Worm (Caenorhabditis elegans) whole organism, L1 larva: Measurements from ENCODE around the gene pafo-1.

Experiments used
- blmp-1 ChIP-seq: fragments of 150-350 bp; optimal IDR thresholded peaks from 2 replicates; lab custom pipeline; 2014; ENCODE audit warnings: missing biosample characterization, missing genetic modification characterization
- elt-3 ChIP-seq, 6 experiments: fragments of 150-350 bp in 1 of 6; sonication (generic microtip); optimal IDR thresholded peaks; 2 replicates each; lab custom pipeline; 2017 to 2018; ENCODE audit warnings: missing biosample characterization in 6 of 6, missing genetic modification characterization in 6 of 6, inconsistent platforms in 1 of 6
- fos-1 ChIP-seq: fragments of 150-350 bp; optimal IDR thresholded peaks from 2 replicates; lab custom pipeline; 2014; ENCODE audit warnings: missing biosample characterization, missing genetic modification characterization
- lsy-2 ChIP-seq, 2 experiments: fragments of 150-350 bp; optimal IDR thresholded peaks; 2 replicates each; lab custom pipeline; 2014; ENCODE audit warnings: missing biosample characterization in 2 of 2, missing genetic modification characterization in 2 of 2
- mdl-1 ChIP-seq, 2 experiments: fragments of 150-350 bp; optimal IDR thresholded peaks; 2 replicates each; lab custom pipeline; 2014 to 2017; ENCODE audit warnings: missing biosample characterization in 2 of 2, missing genetic modification characterization in 2 of 2, inconsistent platforms in 1 of 2
- nhr-11 ChIP-seq: fragments of 150-350 bp; optimal IDR thresholded peaks from 2 replicates; lab custom pipeline; 2014; ENCODE audit warnings: missing biosample characterization, missing genetic modification characterization
- nhr-12 ChIP-seq: sonication (generic microtip); optimal IDR thresholded peaks from 2 replicates; lab custom pipeline; 2017; ENCODE audit warnings: missing biosample characterization, missing genetic modification characterization
- nhr-85 ChIP-seq: sonication (generic microtip); peaks from one replicate; lab custom pipeline; 2016; ENCODE audit warnings: missing genetic modification characterization, inconsistent platforms, missing compliant biosample characterization
- pqm-1 ChIP-seq: sonication (generic microtip); optimal IDR thresholded peaks from 3 replicates; lab custom pipeline; 2017; ENCODE audit warnings: missing biosample characterization, missing genetic modification characterization
- snu-23 ChIP-seq: sonication (generic microtip); optimal IDR thresholded peaks from 2 replicates; lab custom pipeline; 2016; ENCODE audit warnings: missing genetic modification characterization, missing compliant biosample characterization
- tlp-1 ChIP-seq: fragments of 150-350 bp; optimal IDR thresholded peaks from 2 replicates; lab custom pipeline; 2014; ENCODE audit warnings: missing biosample characterization, missing genetic modification characterization
- unc-62 ChIP-seq: fragments of 150-350 bp; optimal IDR thresholded peaks from 2 replicates; lab custom pipeline; 2014; ENCODE audit warnings: missing biosample characterization, missing genetic modification reagents, missing genetic modification characterization

- TF ChIP-seq mdl-1 (tag; optimal IDR thresholded peaks at IDR 0.05; lab: Kevin White, UChicago) (peak in 1 of 2 experiments; percentile 78), lsy-2 (tag; optimal IDR thresholded peaks at IDR 0.05; lab: Kevin White, UChicago) (peak; percentile 91 to 92), nhr-11 (peak; percentile 81), unc-62 (GFP tag; lab: Kevin White, UChicago) (no peak), tlp-1 (tag; lab: Kevin White, UChicago) (no peak), pqm-1 (tag; lab: Kevin White, UChicago) (no peak), nhr-12 (tag; lab: Kevin White, UChicago) (no peak), nhr-85 (peak; percentile 97), fos-1 (tag; lab: Kevin White, UChicago) (peak; percentile 84), elt-3 (tag; optimal IDR thresholded peaks at IDR 0.05; lab: Kevin White, UChicago) (peak in 2 of 6 experiments; percentile 79 to 80), snu-23 (peak; percentile 92), blmp-1 (peak; percentile 84)
Measured at ce11 chrV:11521448-11521847, at the start of gene pafo-1.
